Fruit fly (Drosophila melanogaster) whole organism: ENCODE data around the gene spen.

ENCODE experiments used
- CG8478 ChIP-seq: fragments of >200 bp; optimal IDR thresholded peaks from 2 replicates; lab custom pipeline; 2018; ENCODE audit warnings: inconsistent platforms
- Dll ChIP-seq: fragments of >200 bp; optimal IDR thresholded peaks from 2 replicates; lab custom pipeline; 2017
- EcR ChIP-seq, 2 experiments: fragments of >200 bp; optimal IDR thresholded peaks; 2 replicates each; lab custom pipeline; 2017; ENCODE audit warnings: missing biosample characterization in 2 of 2, missing genetic modification characterization in 2 of 2, missing genetic modification reagents in 2 of 2
- pan ChIP-seq: fragments of >200 bp; optimal IDR thresholded peaks from 2 replicates; lab custom pipeline; 2017
- psq ChIP-seq: fragments of >200 bp; optimal IDR thresholded peaks from 2 replicates; lab custom pipeline; 2017
- usp ChIP-seq: fragments of >200 bp; optimal IDR thresholded peaks from 2 replicates; lab custom pipeline; 2017; ENCODE audit warnings: missing biosample characterization, missing genetic modification characterization, mixed read lengths

dm6 chr2L:228246-228645, 69.4 kb downstream of the spen start:
- TF ChIP-seq psq (lab: Kevin White, UChicago) = no peak
- TF ChIP-seq EcR (GFP tag; optimal IDR thresholded peaks at IDR 0.05; lab: Kevin White, UChicago) = no peak
- no peak for TF ChIP-seq CG8478
- TF ChIP-seq usp (GFP tag; lab: Kevin White, UChicago) = no peak
- TF ChIP-seq pan (lab: Kevin White, UChicago) = no peak
- TF ChIP-seq Dll (lab: Kevin White, UChicago) = no peak
